Worm (Caenorhabditis elegans) whole organism, midembryonic: Measurements from ENCODE around the gene Y59C2A.3.

ENCODE experiments used
- T22C8.4 ChIP-seq: fragments of 200-800 bp; sonication (Bioruptor generic); IDR thresholded peaks from 2 replicates; pipeline ENCODE4 v1.3.6; 2022; ENCODE audit warnings: missing genetic modification characterization, missing compliant biosample characterization
- cog-1 ChIP-seq: sonication (generic microtip); optimal IDR thresholded peaks from 2 replicates; lab custom pipeline; 2016; ENCODE audit warnings: missing genetic modification characterization, missing compliant biosample characterization
- flt-1 ChIP-seq: fragments of 200-800 bp; sonication (Bioruptor generic); IDR thresholded peaks from 2 replicates; pipeline ENCODE4 v1.3.6; 2022; ENCODE audit warnings: missing genetic modification characterization, missing compliant biosample characterization
- klf-2 ChIP-seq: fragments of 200-800 bp; sonication (Bioruptor generic); conservative IDR thresholded peaks from 2 replicates; pipeline ENCODE4 v1.3.6; 2022; ENCODE audit warnings: missing genetic modification reagents, missing genetic modification characterization, missing compliant biosample characterization
- med-1 ChIP-seq: sonication (generic microtip); optimal IDR thresholded peaks from 2 replicates; lab custom pipeline; 2017; ENCODE audit warnings: missing genetic modification characterization, mild to moderate bottlenecking, missing compliant biosample characterization, antibody characterized with exemption, missing genetic modification reagents; ENCODE audit not compliant: insufficient read depth
- ref-1 ChIP-seq: fragments of 200-800 bp; sonication (Bioruptor generic); conservative IDR thresholded peaks from 2 replicates; pipeline ENCODE4 v1.3.6; 2022; ENCODE audit warnings: missing genetic modification reagents, missing genetic modification characterization, missing compliant biosample characterization
- tab-1 ChIP-seq: fragments of 200-800 bp; sonication (Bioruptor generic); IDR thresholded peaks from 2 replicates; pipeline ENCODE4 v1.3.6; 2022; ENCODE audit warnings: missing genetic modification characterization, missing compliant biosample characterization
- ztf-23 ChIP-seq: fragments of 200-800 bp; sonication (Bioruptor generic); IDR thresholded peaks from 2 replicates; pipeline ENCODE4 v1.3.6; 2022; ENCODE audit warnings: missing genetic modification reagents, missing genetic modification characterization, missing compliant biosample characterization
- ztf-29 ChIP-seq: fragments of 200-800 bp; sonication (Bioruptor generic); IDR thresholded peaks from 2 replicates; pipeline ENCODE4 v1.3.6; 2022; ENCODE audit warnings: missing genetic modification reagents, missing genetic modification characterization, missing compliant biosample characterization

- TF ChIP-seq ref-1 (GFP tag; lab: Robert Waterston, UW): no peak
- TF ChIP-seq cog-1: no peak
- no peak for TF ChIP-seq flt-1
- TF ChIP-seq ztf-29 (GFP tag; lab: Robert Waterston, UW): no peak
- TF ChIP-seq tab-1: no peak
- TF ChIP-seq med-1 (GFP tag; lab: Kevin White, UChicago): no peak
- no peak for TF ChIP-seq ztf-23 (GFP tag; lab: Robert Waterston, UW)
- no peak for TF ChIP-seq T22C8.4 (GFP tag; lab: Robert Waterston, UW)
- TF ChIP-seq klf-2 (GFP tag; lab: Robert Waterston, UW): no peak
Observed at ce11 chrII:2204077-2204476, 15.6 kb downstream of the Y59C2A.3 start, which contains the start of gene Y59C2A.2.
